Fruit fly (Drosophila melanogaster) whole organism, prepupa: ENCODE measurements around the gene p130CAS.

Source experiments
- Blimp-1 ChIP-seq: fragments of 200-800 bp; sonication (Bioruptor generic); optimal IDR thresholded peaks from 3 replicates; lab custom pipeline; 2017; ENCODE audit warnings: missing biosample characterization, missing genetic modification characterization, mild to moderate bottlenecking, moderate library complexity, missing genetic modification reagents
- Met ChIP-seq: fragments of 200-800 bp; sonication (Bioruptor generic); optimal IDR thresholded peaks from 3 replicates; lab custom pipeline; 2016; ENCODE audit warnings: missing biosample characterization, missing genetic modification characterization
- achi ChIP-seq: fragments of 200-800 bp; sonication (Bioruptor generic); optimal IDR thresholded peaks from 3 replicates; lab custom pipeline; 2016; ENCODE audit warnings: missing biosample characterization, missing genetic modification characterization
- dsx ChIP-seq: fragments of 200-800 bp; optimal IDR thresholded peaks from 3 replicates; lab custom pipeline; 2019; ENCODE audit warnings: missing biosample characterization, mild to moderate bottlenecking, missing genetic modification characterization, moderate library complexity; ENCODE audit not compliant: poor library complexity, severe bottlenecking
- fkh ChIP-seq: fragments of 200-800 bp; sonication (Bioruptor generic); optimal IDR thresholded peaks from 3 replicates; lab custom pipeline; 2017; ENCODE audit warnings: missing biosample characterization, mild to moderate bottlenecking, missing genetic modification characterization, moderate library complexity
- ss ChIP-seq, 2 experiments: fragments of 200-800 bp; sonication (Bioruptor generic); optimal IDR thresholded peaks; 2 replicates in 1 of 2; 3 replicates in 1 of 2; lab custom pipeline; 2017 to 2018; ENCODE audit warnings: mild to moderate bottlenecking in 2 of 2, missing biosample characterization in 2 of 2, missing genetic modification characterization in 2 of 2, moderate library complexity in 1 of 2

- no peak for TF ChIP-seq Met (GFP tag; lab: Kevin White, UChicago)
- TF ChIP-seq dsx = no peak
- TF ChIP-seq ss (GFP tag; optimal IDR thresholded peaks at IDR 0.05; lab: Kevin White, UChicago) = no peak
- TF ChIP-seq Blimp-1 (GFP tag; lab: Kevin White, UChicago) = no peak
- no peak for TF ChIP-seq achi (GFP tag; lab: Kevin White, UChicago)
- no peak for TF ChIP-seq fkh
Observed at dm6 chr3L:157674-158179, 5.0 kb downstream of the p130CAS start.
